Fruit fly (Drosophila melanogaster) whole organism, adult: ENCODE measurements around the gene Socs16D.

ENCODE experiments used
- CG11617 ChIP-seq: fragments of 200-800 bp; sonication (Bioruptor generic); optimal IDR thresholded peaks from 2 replicates; lab custom pipeline; 2017; ENCODE audit warnings: mild to moderate bottlenecking, missing biosample characterization, missing genetic modification reagents, missing genetic modification characterization
- CG14711 ChIP-seq: fragments of 200-800 bp; sonication (Bioruptor generic); optimal IDR thresholded peaks from 2 replicates; lab custom pipeline; 2018; ENCODE audit warnings: missing biosample characterization, mild to moderate bottlenecking, missing genetic modification characterization, moderate library complexity
- CG1620 ChIP-seq: fragments of 200-800 bp; sonication (Bioruptor generic); optimal IDR thresholded peaks from 2 replicates; lab custom pipeline; 2016; ENCODE audit warnings: missing biosample characterization, missing genetic modification characterization
- CG5204 ChIP-seq: fragments of 200-800 bp; sonication (Bioruptor generic); optimal IDR thresholded peaks from 2 replicates; lab custom pipeline; 2016; ENCODE audit warnings: missing biosample characterization, missing genetic modification characterization
- CG7045 ChIP-seq: fragments of 200-800 bp; sonication (Bioruptor generic); optimal IDR thresholded peaks from 2 replicates; lab custom pipeline; 2017; ENCODE audit warnings: missing biosample characterization, mild to moderate bottlenecking, missing genetic modification characterization
- CG7101 ChIP-seq: fragments of 200-800 bp; sonication (Bioruptor generic); optimal IDR thresholded peaks from 2 replicates; lab custom pipeline; 2018; ENCODE audit warnings: missing biosample characterization, mild to moderate bottlenecking, missing genetic modification characterization, moderate library complexity
- Clk ChIP-seq: fragments of 200-800 bp; sonication (Bioruptor generic); optimal IDR thresholded peaks from 2 replicates; lab custom pipeline; 2017; ENCODE audit warnings: missing biosample characterization, missing genetic modification characterization
- Hr96 ChIP-seq: fragments of 200-800 bp; sonication (Bioruptor generic); optimal IDR thresholded peaks from 2 replicates; lab custom pipeline; 2016; ENCODE audit warnings: missing biosample characterization, missing genetic modification characterization
- Mnt ChIP-seq: fragments of 200-800 bp; sonication (Bioruptor generic); optimal IDR thresholded peaks from 2 replicates; lab custom pipeline; 2016; ENCODE audit warnings: missing biosample characterization, mild to moderate bottlenecking, missing genetic modification characterization
- cnc ChIP-seq, 2 experiments: fragments of >200 bp; optimal IDR thresholded peaks; 2 replicates each; lab custom pipeline; 2017
- kay ChIP-seq: fragments of 200-800 bp; sonication (Bioruptor generic); peaks from one replicate; lab custom pipeline; 2016; ENCODE audit warnings: missing biosample characterization, missing genetic modification characterization, borderline replicate concordance
- ovo ChIP-seq: fragments of 200-800 bp; sonication (Bioruptor generic); optimal IDR thresholded peaks from 2 replicates; lab custom pipeline; 2016; ENCODE audit warnings: missing biosample characterization, missing genetic modification characterization
- tj ChIP-seq: fragments of 200-800 bp; sonication (Bioruptor generic); optimal IDR thresholded peaks from 3 replicates; lab custom pipeline; 2017; ENCODE audit warnings: missing biosample characterization, mild to moderate bottlenecking, missing genetic modification characterization, moderate library complexity

DNA sequence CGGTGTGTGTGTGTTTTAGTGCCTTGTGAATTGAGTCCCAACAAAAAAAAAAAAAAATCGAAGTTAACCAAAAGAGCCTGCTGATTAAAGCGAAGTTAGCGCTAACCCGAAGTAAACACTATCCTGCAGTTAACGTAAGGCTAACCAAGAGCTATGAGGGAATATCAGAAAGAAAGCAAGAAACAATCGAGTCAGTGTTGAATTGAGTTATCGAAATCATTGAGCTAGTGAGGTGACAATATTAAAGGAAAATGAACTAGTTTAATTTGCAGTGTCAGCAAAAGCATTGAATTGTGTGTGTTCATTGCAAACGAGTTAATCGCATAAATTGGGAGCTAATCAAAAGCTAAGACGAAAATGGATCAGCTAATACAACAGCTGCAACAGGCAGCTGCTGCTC, 36.7 kb downstream of the Socs16D start, which contains the start of gene OdsH:
- TF ChIP-seq tj (GFP tag; lab: Kevin White, UChicago) (no peak), Mnt (GFP tag; lab: Kevin White, UChicago) (no peak), CG1620 (GFP tag; lab: Kevin White, UChicago) (no peak), ovo (GFP tag; lab: Kevin White, UChicago) (no peak), CG11617 (GFP tag; lab: Kevin White, UChicago) (no peak), Clk (GFP tag; lab: Kevin White, UChicago) (no peak), kay (GFP tag; lab: Kevin White, UChicago) (no peak), CG7045 (GFP tag; lab: Kevin White, UChicago) (no peak), Hr96 (GFP tag; lab: Kevin White, UChicago) (no peak), CG14711 (no peak), CG7101 (no peak), cnc (optimal IDR thresholded peaks at IDR 0.05; lab: Kevin White, UChicago) (no peak), CG5204 (GFP tag; lab: Kevin White, UChicago) (no peak)
